Worm (Caenorhabditis elegans) whole organism, midembryonic: ENCODE results near the gene dod-21.

Experiments used
- ref-1 ChIP-seq: fragments of 200-800 bp; sonication (Bioruptor generic); conservative IDR thresholded peaks from 2 replicates; pipeline ENCODE4 v1.3.6; 2022; ENCODE audit warnings: missing genetic modification reagents, missing genetic modification characterization, missing compliant biosample characterization
- tab-1 ChIP-seq: fragments of 200-800 bp; sonication (Bioruptor generic); IDR thresholded peaks from 2 replicates; pipeline ENCODE4 v1.3.6; 2022; ENCODE audit warnings: missing genetic modification characterization, missing compliant biosample characterization
- ztf-23 ChIP-seq: fragments of 200-800 bp; sonication (Bioruptor generic); IDR thresholded peaks from 2 replicates; pipeline ENCODE4 v1.3.6; 2022; ENCODE audit warnings: missing genetic modification reagents, missing genetic modification characterization, missing compliant biosample characterization

DNA sequence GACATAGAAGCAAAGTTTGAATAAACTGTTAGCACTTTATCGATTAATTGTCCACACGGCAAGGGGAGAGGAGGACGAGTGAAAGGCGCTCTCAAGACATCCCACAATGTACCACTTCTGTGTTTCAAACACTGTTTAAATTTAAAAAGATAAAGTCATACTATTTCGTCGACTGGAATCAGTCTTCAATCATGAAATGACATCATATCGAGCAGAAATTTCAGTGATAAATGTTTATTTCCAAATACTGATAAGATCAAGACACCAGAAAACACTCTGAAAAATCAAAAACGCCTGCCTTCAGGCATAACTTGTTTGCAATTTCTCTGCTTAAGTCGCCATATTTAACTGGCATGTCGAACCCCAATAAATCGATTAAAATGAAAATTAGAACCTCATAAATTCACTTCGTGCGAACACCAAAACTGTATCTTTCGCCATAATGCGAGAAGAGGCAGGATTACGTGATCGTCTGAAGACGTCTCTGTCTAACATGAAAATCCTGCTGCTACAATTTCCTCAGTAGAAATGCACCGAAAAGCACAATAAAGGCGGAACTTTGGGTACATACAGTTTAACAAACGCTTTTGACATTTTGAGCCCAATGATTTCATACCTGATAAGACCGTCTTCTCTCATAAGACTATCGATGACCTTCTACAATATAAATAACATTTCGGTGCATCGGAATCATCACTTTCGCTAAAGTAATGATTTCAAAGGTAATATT, 41.9 kb downstream of the dod-21 start, which contains the start of gene K10D11.2:
- TF ChIP-seq ztf-23 (GFP tag; lab: Robert Waterston, UW): no peak
- no peak for TF ChIP-seq ref-1 (GFP tag; lab: Robert Waterston, UW)
- TF ChIP-seq tab-1 (GFP tag; lab: Robert Waterston, UW): no peak
